Fruit fly (Drosophila melanogaster) Kc167 (cell line): Measurements from ENCODE around the gene Hsp27.

Experiments
- Myc ChIP-seq: fragments of >200 bp; optimal IDR thresholded peaks from 2 replicates; lab custom pipeline; 2017; ENCODE audit warnings: missing external identifiers
- psq ChIP-seq: fragments of >200 bp; optimal IDR thresholded peaks from 2 replicates; lab custom pipeline; 2017; ENCODE audit warnings: missing external identifiers

DNA sequence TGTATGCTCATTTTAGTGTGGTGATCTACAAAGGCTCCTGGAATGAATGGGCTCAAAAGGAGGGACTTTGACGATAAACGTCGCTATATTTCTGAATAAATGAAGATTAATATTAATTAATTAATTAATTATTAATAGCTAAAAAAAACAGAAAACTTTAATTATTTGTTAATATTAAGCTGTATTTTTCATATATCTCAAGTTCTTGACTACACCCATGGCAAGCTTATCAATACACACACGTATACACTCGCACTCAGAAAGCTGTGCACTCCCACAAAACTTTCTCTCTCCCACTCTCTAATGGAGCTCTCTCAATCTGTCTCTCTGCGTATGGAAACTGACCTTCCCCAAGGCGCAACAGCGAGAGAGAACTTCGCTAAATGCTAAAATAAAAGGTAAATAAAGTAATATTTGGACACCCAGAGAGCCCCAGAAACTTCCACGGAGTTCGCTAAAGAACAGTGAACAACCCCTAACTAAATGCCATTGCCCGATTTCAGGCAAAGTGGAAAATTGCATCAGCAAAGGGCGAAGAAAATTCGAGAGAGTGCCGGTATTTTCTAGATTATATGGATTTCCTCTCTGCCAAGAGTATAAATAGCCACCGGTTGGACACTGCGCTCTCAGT is 10.4 kb upstream of the Hsp27 start:
- TF ChIP-seq psq (lab: Kevin White, UChicago): no peak
- TF ChIP-seq Myc (lab: Kevin White, UChicago): no peak
